Worm (Caenorhabditis elegans) whole organism, L4/young adult: ENCODE data around the gene amt-1.

ENCODE experiments used
- W03F9.2 ChIP-seq: fragments of 150-350 bp; optimal IDR thresholded peaks from 2 replicates; lab custom pipeline; 2014; ENCODE audit warnings: missing biosample characterization, missing genetic modification characterization
- dao-5 ChIP-seq: sonication (generic microtip); optimal IDR thresholded peaks from 2 replicates; lab custom pipeline; 2016; ENCODE audit warnings: missing genotype, missing genetic modification characterization, moderate library complexity, missing compliant biosample characterization
- him-1 ChIP-seq: sonication (generic microtip); optimal IDR thresholded peaks from 2 replicates; lab custom pipeline; 2016; ENCODE audit warnings: missing genotype, missing genetic modification reagents, missing genetic modification characterization, missing compliant biosample characterization

ce11 chrX:4553033-4553432 is 18.2 kb upstream of the amt-1 start:
- TF ChIP-seq dao-5 (no peak), W03F9.2 (tag; lab: Kevin White, UChicago) (no peak), him-1 (tag; lab: Kevin White, UChicago) (no peak)
